Fruit fly (Drosophila melanogaster) whole organism, wandering third instar larva: Measurements from ENCODE around the gene Npc2d.

ENCODE experiments used
- CrebA ChIP-seq: fragments of 200-800 bp; sonication (Bioruptor generic); optimal IDR thresholded peaks from 2 replicates; lab custom pipeline; 2016; ENCODE audit warnings: missing biosample characterization, mild to moderate bottlenecking, missing genetic modification characterization, borderline replicate concordance
- Dif ChIP-seq: fragments of 200-275, 200-300 bp; sonication (Bioruptor generic); optimal IDR thresholded peaks from 2 replicates; lab custom pipeline; 2018; ENCODE audit warnings: missing biosample characterization, missing genetic modification characterization; ENCODE audit not compliant: partially characterized antibody
- GATAd ChIP-seq: sonication (Bioruptor generic); optimal IDR thresholded peaks from 2 replicates; lab custom pipeline; 2016; ENCODE audit warnings: missing biosample characterization, missing genetic modification characterization
- HLH106 ChIP-seq: fragments of 200-800 bp; optimal IDR thresholded peaks from 3 replicates; lab custom pipeline; 2019; ENCODE audit warnings: missing biosample characterization, mild to moderate bottlenecking, missing genetic modification characterization, moderate library complexity
- N ChIP-seq: fragments of >200 bp; optimal IDR thresholded peaks from 2 replicates; lab custom pipeline; 2018; ENCODE audit warnings: missing biosample characterization, missing external identifiers, missing genetic modification characterization
- br ChIP-seq: fragments of 200-800 bp; sonication (Bioruptor generic); optimal IDR thresholded peaks from 2 replicates; lab custom pipeline; 2016; ENCODE audit warnings: missing biosample characterization, missing genetic modification characterization
- dl ChIP-seq, 2 experiments: fragments of 175-275, 200-275 bp in 1 of 2; fragments of 200-275 bp in 1 of 2; sonication (Bioruptor generic); optimal IDR thresholded peaks; lab custom pipeline; 2018; ENCODE audit warnings: mild to moderate bottlenecking in 2 of 2, missing biosample characterization in 2 of 2, missing genetic modification characterization in 2 of 2, moderate library complexity in 2 of 2; ENCODE audit not compliant: partially characterized antibody in 2 of 2, insufficient read depth in 1 of 2
- fru ChIP-seq: fragments of 200-800 bp; sonication (Bioruptor generic); optimal IDR thresholded peaks from 3 replicates; lab custom pipeline; 2016; ENCODE audit warnings: missing biosample characterization, mild to moderate bottlenecking, missing genetic modification characterization
- h ChIP-seq: fragments of 200-800 bp; sonication (Bioruptor generic); optimal IDR thresholded peaks from 3 replicates; lab custom pipeline; 2016; ENCODE audit warnings: missing biosample characterization, mild to moderate bottlenecking, missing genetic modification characterization
- lola ChIP-seq: fragments of >200 bp; optimal IDR thresholded peaks from 2 replicates; lab custom pipeline; 2017; ENCODE audit warnings: missing biosample characterization, missing genetic modification characterization
- usp ChIP-seq: fragments of >200 bp; optimal IDR thresholded peaks from 2 replicates; lab custom pipeline; 2017; ENCODE audit warnings: missing biosample characterization, missing genetic modification characterization

DNA sequence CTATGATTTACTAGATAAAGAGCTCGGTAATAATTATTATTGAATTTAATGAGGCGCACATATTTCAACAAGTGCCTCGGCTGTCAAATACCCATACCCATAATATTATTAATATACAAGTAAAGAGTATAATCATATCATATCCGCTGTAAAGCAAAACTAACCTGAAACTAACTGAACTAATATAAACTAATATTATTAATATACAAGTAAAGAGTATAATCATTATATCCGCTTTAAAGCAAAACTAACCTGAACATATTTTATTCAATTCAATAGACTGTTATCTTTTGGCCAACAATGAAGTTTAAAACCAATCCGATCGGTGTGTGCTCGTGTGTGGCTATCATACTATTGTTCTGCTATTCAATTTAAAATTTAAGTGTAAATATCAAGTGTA is 10.6 kb upstream of the Npc2d start, which contains the start of gene CG33783:
- TF ChIP-seq HLH106 (tag; lab: Kevin White, UChicago) (no peak), lola (GFP tag; lab: Kevin White, UChicago) (no peak), CrebA (no peak), Dif (GFP tag; lab: Kevin White, UChicago) (no peak), br (GFP tag; lab: Kevin White, UChicago) (no peak), N (no peak), dl (GFP tag; optimal IDR thresholded peaks at IDR 0.05; lab: Kevin White, UChicago; ENCODE audit: insufficient read depth in 1 of 2, partially characterized antibody in 2 of 2) (no peak), usp (GFP tag; lab: Kevin White, UChicago) (no peak), fru (no peak), GATAd (no peak), h (no peak)
